Worm (Caenorhabditis elegans) whole organism, L4 larva: ENCODE results near the gene R05D3.8.

Experiments
- F37D6.2 ChIP-seq: sonication (generic microtip); optimal IDR thresholded peaks from 2 replicates; lab custom pipeline; 2016; ENCODE audit warnings: mild to moderate bottlenecking, missing genetic modification characterization, missing compliant biosample characterization
- F49E8.2 ChIP-seq: sonication (generic microtip); optimal IDR thresholded peaks from 2 replicates; lab custom pipeline; 2016; ENCODE audit warnings: missing compliant biosample characterization, mild to moderate bottlenecking, missing genetic modification characterization, borderline replicate concordance
- T20F7.1 ChIP-seq: fragments of 200-800 bp; sonication (Bioruptor generic); optimal IDR thresholded peaks from 2 replicates; lab custom pipeline; 2018; ENCODE audit warnings: mild to moderate bottlenecking, missing genetic modification characterization, missing compliant biosample characterization
- T26A8.4 ChIP-seq: fragments of 200-800 bp; sonication (Bioruptor generic); IDR thresholded peaks from 2 replicates; pipeline ENCODE4 v1.3.6; 2022; ENCODE audit warnings: missing genetic modification characterization, missing compliant biosample characterization
- ZK546.5 ChIP-seq, 2 experiments: sonication (generic microtip); optimal IDR thresholded peaks; 2 replicates each; lab custom pipeline; 2017; ENCODE audit warnings: missing biosample characterization in 2 of 2, missing genetic modification characterization in 2 of 2
- aha-1 ChIP-seq: fragments of 150-350 bp; peaks from one replicate; lab custom pipeline; 2014; ENCODE audit warnings: missing biosample characterization, missing genetic modification characterization
- ama-1 ChIP-seq: fragments of 150-350 bp; optimal IDR thresholded peaks from 2 replicates; lab custom pipeline; 2014; ENCODE audit warnings: inconsistent platforms, mixed read lengths
- arid-1 ChIP-seq: fragments of 200-800 bp; sonication (Bioruptor generic); conservative IDR thresholded peaks from 2 replicates; pipeline ENCODE4 v1.3.6; 2022; ENCODE audit warnings: missing genetic modification reagents, missing genetic modification characterization, missing compliant biosample characterization
- attf-4 ChIP-seq: sonication (generic microtip); optimal IDR thresholded peaks from 3 replicates; lab custom pipeline; 2017; ENCODE audit warnings: missing biosample characterization, missing genetic modification characterization
- ceh-44 ChIP-seq: fragments of 200-800 bp; sonication (Bioruptor generic); IDR thresholded peaks from 2 replicates; pipeline ENCODE4 v1.3.6; 2022; ENCODE audit warnings: missing genetic modification reagents, missing genetic modification characterization, missing compliant biosample characterization
- ceh-62 ChIP-seq: sonication (generic microtip); optimal IDR thresholded peaks from 2 replicates; lab custom pipeline; 2017; ENCODE audit warnings: missing biosample characterization, missing genetic modification characterization
- cey-2 ChIP-seq: sonication (generic microtip); optimal IDR thresholded peaks from 3 replicates; lab custom pipeline; 2017; ENCODE audit warnings: missing genetic modification characterization, mild to moderate bottlenecking, missing compliant biosample characterization, antibody characterized with exemption, borderline replicate concordance; ENCODE audit not compliant: insufficient read depth
- daf-16 ChIP-seq, 3 experiments: sonication (generic microtip); optimal IDR thresholded peaks; 2 replicates each; lab custom pipeline; 2016 to 2017; ENCODE audit warnings: missing genetic modification characterization in 3 of 3, missing genetic modification reagents in 3 of 3, mild to moderate bottlenecking in 2 of 3, missing compliant biosample characterization in 2 of 3, missing biosample characterization in 1 of 3, moderate library complexity in 1 of 3
- daf-8 ChIP-seq: fragments of 200-800 bp; sonication (Bioruptor generic); IDR thresholded peaks from 2 replicates; pipeline ENCODE4 v1.3.6; 2022; ENCODE audit warnings: missing genetic modification characterization, missing compliant biosample characterization
- dmd-6 ChIP-seq: fragments of 200-800 bp; sonication (Bioruptor generic); IDR thresholded peaks from 2 replicates; pipeline ENCODE4 v1.3.6; 2022; ENCODE audit warnings: missing genetic modification reagents, missing genetic modification characterization, missing compliant biosample characterization
- duxl-1 ChIP-seq: sonication (generic microtip); optimal IDR thresholded peaks from 2 replicates; lab custom pipeline; 2016; ENCODE audit warnings: mild to moderate bottlenecking, missing genetic modification characterization, moderate library complexity, missing compliant biosample characterization; ENCODE audit not compliant: poor library complexity
- dve-1 ChIP-seq: sonication (generic microtip); optimal IDR thresholded peaks from 2 replicates; lab custom pipeline; 2017; ENCODE audit warnings: antibody characterized with exemption, mild to moderate bottlenecking, missing genetic modification characterization, missing compliant biosample characterization; ENCODE audit not compliant: insufficient read depth
- gei-8 ChIP-seq: fragments of 200-800 bp; sonication (Bioruptor generic); optimal IDR thresholded peaks from 2 replicates; lab custom pipeline; 2018; ENCODE audit warnings: mild to moderate bottlenecking, missing genetic modification characterization, missing compliant biosample characterization
- hif-1 ChIP-seq, 2 experiments: sonication (generic microtip); optimal IDR thresholded peaks; 2 replicates each; lab custom pipeline; 2016 to 2017; ENCODE audit warnings: missing compliant biosample characterization in 2 of 2, missing genetic modification characterization in 2 of 2, missing genetic modification reagents in 2 of 2, missing genotype in 2 of 2, mild to moderate bottlenecking in 1 of 2
- hlh-11 ChIP-seq: fragments of 200-800 bp; sonication (Bioruptor generic); optimal IDR thresholded peaks from 2 replicates; lab custom pipeline; 2018; ENCODE audit warnings: mild to moderate bottlenecking, missing genetic modification characterization, missing compliant biosample characterization
- lim-7 ChIP-seq: fragments of 200-800 bp; sonication (Bioruptor generic); IDR thresholded peaks from 2 replicates; pipeline ENCODE4 v1.3.6; 2022; ENCODE audit warnings: missing genetic modification characterization, missing compliant biosample characterization
- lin-15B ChIP-seq: fragments of 150-350 bp; sonication (generic microtip); optimal IDR thresholded peaks from 3 replicates; lab custom pipeline; 2014; ENCODE audit warnings: missing biosample characterization, missing genetic modification characterization
- lin-29 ChIP-seq: fragments of 200-800 bp; sonication (Bioruptor generic); IDR thresholded peaks from 2 replicates; pipeline ENCODE4 v1.3.6; 2022; ENCODE audit warnings: missing genetic modification reagents, missing genetic modification characterization, missing compliant biosample characterization
- lsy-2 ChIP-seq, 2 experiments: fragments of 150-350 bp in 1 of 2; sonication (generic microtip) in 1 of 2; optimal IDR thresholded peaks; 2 replicates each; lab custom pipeline; 2014 to 2017; ENCODE audit warnings: missing biosample characterization in 2 of 2, missing genetic modification characterization in 2 of 2
- mdl-1 ChIP-seq, 2 experiments: fragments of 150-350 bp in 1 of 2; sonication (generic microtip) in 1 of 2; optimal IDR thresholded peaks; 2 replicates each; lab custom pipeline; 2014 to 2017; ENCODE audit warnings: missing biosample characterization in 2 of 2, missing genetic modification characterization in 2 of 2
- mdt-29 ChIP-seq: fragments of 200-800 bp; sonication (Bioruptor generic); IDR thresholded peaks from 2 replicates; pipeline ENCODE4 v1.3.6; 2022; ENCODE audit warnings: missing genetic modification reagents, missing genetic modification characterization, missing compliant biosample characterization
- mep-1 ChIP-seq: fragments of 150-350 bp; sonication (generic microtip); optimal IDR thresholded peaks from 3 replicates; lab custom pipeline; 2014; ENCODE audit warnings: missing biosample characterization, missing genetic modification characterization
- mes-2 ChIP-seq: sonication (generic microtip); optimal IDR thresholded peaks from 2 replicates; lab custom pipeline; 2016; ENCODE audit warnings: missing genotype, mild to moderate bottlenecking, missing genetic modification characterization, missing compliant biosample characterization; ENCODE audit not compliant: poor library complexity, severe bottlenecking
- nhr-11 ChIP-seq: fragments of 150-350 bp; optimal IDR thresholded peaks from 2 replicates; lab custom pipeline; 2014; ENCODE audit warnings: missing biosample characterization, missing genetic modification characterization
- nhr-111 ChIP-seq: fragments of 200-800 bp; sonication (Bioruptor generic); optimal IDR thresholded peaks from 2 replicates; lab custom pipeline; 2018; ENCODE audit warnings: mild to moderate bottlenecking, missing genetic modification characterization, missing compliant biosample characterization
- nhr-237 ChIP-seq: sonication (generic microtip); optimal IDR thresholded peaks from 2 replicates; lab custom pipeline; 2017; ENCODE audit warnings: missing biosample characterization, missing genetic modification characterization
- nhr-25 ChIP-seq: sonication (generic microtip); optimal IDR thresholded peaks from 2 replicates; lab custom pipeline; 2017; ENCODE audit warnings: missing genetic modification characterization, mild to moderate bottlenecking, missing compliant biosample characterization, antibody characterized with exemption, moderate library complexity, borderline replicate concordance; ENCODE audit not compliant: insufficient read depth
- nhr-28 ChIP-seq: fragments of 150-350 bp; optimal IDR thresholded peaks from 2 replicates; lab custom pipeline; 2014; ENCODE audit warnings: missing biosample characterization, missing genetic modification characterization
- nhr-48 ChIP-seq: sonication (generic microtip); optimal IDR thresholded peaks from 2 replicates; lab custom pipeline; 2016; ENCODE audit warnings: mild to moderate bottlenecking, missing genetic modification characterization, missing compliant biosample characterization
- pha-4 ChIP-seq, 2 experiments: fragments of 150-350 bp in 1 of 2; fragments of 200-800 bp in 1 of 2; sonication (Bioruptor generic) in 1 of 2; IDR thresholded peaks in 1 of 2; optimal IDR thresholded peaks in 1 of 2; 2 replicates each; pipeline versions ENCODE4 v1.3.6 to Lab custom; 2014 to 2022; ENCODE audit warnings: missing genetic modification characterization in 2 of 2, missing genetic modification reagents in 2 of 2, missing biosample characterization in 1 of 2, missing compliant biosample characterization in 1 of 2
- php-3 ChIP-seq: fragments of 200-800 bp; sonication (Bioruptor generic); IDR thresholded peaks from 2 replicates; pipeline ENCODE4 v1.3.6; 2022; ENCODE audit warnings: missing genetic modification reagents, missing genetic modification characterization, missing compliant biosample characterization
- sdz-12 ChIP-seq: fragments of 200-800 bp; sonication (Bioruptor generic); optimal IDR thresholded peaks from 2 replicates; lab custom pipeline; 2018; ENCODE audit warnings: mild to moderate bottlenecking, missing genetic modification characterization, missing compliant biosample characterization
- set-16 ChIP-seq: fragments of 200-800 bp; sonication (Bioruptor generic); IDR thresholded peaks from 2 replicates; pipeline ENCODE4 v1.3.6; 2022; ENCODE audit warnings: missing genetic modification reagents, missing genetic modification characterization, missing compliant biosample characterization
- spr-3 ChIP-seq: fragments of 200-800 bp; sonication (Bioruptor generic); optimal IDR thresholded peaks from 2 replicates; lab custom pipeline; 2018; ENCODE audit warnings: mild to moderate bottlenecking, missing genetic modification characterization, missing compliant biosample characterization
- unc-39 ChIP-seq: sonication (generic microtip); optimal IDR thresholded peaks from 2 replicates; lab custom pipeline; 2017; ENCODE audit warnings: missing biosample characterization, missing genetic modification characterization
- zag-1 ChIP-seq: fragments of 150-350 bp; optimal IDR thresholded peaks from 2 replicates; lab custom pipeline; 2014; ENCODE audit warnings: missing biosample characterization, missing genetic modification characterization
- zfp-3 ChIP-seq: fragments of 200-800 bp; sonication (Bioruptor generic); conservative IDR thresholded peaks from 2 replicates; pipeline ENCODE4 v1.3.6; 2022; ENCODE audit warnings: missing genetic modification reagents, missing genetic modification characterization, missing compliant biosample characterization
- zip-2 ChIP-seq: fragments of 150-350 bp; optimal IDR thresholded peaks from 2 replicates; lab custom pipeline; 2014; ENCODE audit warnings: missing biosample characterization, missing genetic modification characterization

The R05D3.8 gene

DNA sequence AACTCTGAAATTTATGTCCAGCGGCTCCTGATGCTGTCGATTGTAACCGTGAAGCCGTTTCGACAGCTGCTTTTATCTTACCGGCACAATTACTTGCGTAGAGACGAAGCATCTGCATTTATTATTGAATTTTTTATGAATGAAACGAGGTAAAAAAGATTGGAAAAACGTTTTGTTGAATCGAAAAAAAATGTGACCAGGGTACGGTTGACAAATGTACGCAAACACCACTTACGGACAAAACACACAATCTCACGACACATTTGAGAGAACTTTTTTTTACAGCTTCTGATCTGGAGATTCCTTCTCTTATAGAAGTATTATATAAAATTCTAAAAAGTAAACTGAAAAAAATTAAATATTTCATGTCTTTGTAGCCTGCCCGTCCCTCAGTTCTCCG, 26.3 kb downstream of the R05D3.8 start, which contains the start of the genes mrps-18A and ZC262.2 (continued):
- TF ChIP-seq hif-1 (tag; optimal IDR thresholded peaks at IDR 0.05; lab: Kevin White, UChicago) (no peak), ama-1 (lab: Kevin White, UChicago) (no peak), lin-29 (GFP tag; lab: Robert Waterston, UW) (no peak), mdt-29 (GFP tag; lab: Robert Waterston, UW) (no peak), unc-39 (tag; lab: Kevin White, UChicago) (no peak), nhr-237 (no peak), mdl-1 (tag; optimal IDR thresholded peaks at IDR 0.05; lab: Kevin White, UChicago) (no peak), zag-1 (no peak), set-16 (no peak), sdz-12 (GFP tag; lab: Kevin White, UChicago) (no peak), nhr-48 (tag; lab: Kevin White, UChicago) (no peak), F37D6.2 (tag; lab: Kevin White, UChicago) (no peak), attf-4 (tag; lab: Kevin White, UChicago) (no peak), cey-2 (tag; lab: Kevin White, UChicago) (no peak), mep-1 (tag; lab: Kevin White, UChicago) (peak; percentile 6), lin-15B (tag; lab: Kevin White, UChicago) (no peak), spr-3 (GFP tag; lab: Kevin White, UChicago) (no peak), nhr-25 (tag; lab: Kevin White, UChicago) (no peak), ceh-62 (tag; lab: Kevin White, UChicago) (no peak), duxl-1 (tag; lab: Kevin White, UChicago) (no peak), dve-1 (tag; lab: Kevin White, UChicago) (no peak), mes-2 (peak; percentile 57), F49E8.2 (tag; lab: Kevin White, UChicago) (no peak), lsy-2 (tag; optimal IDR thresholded peaks at IDR 0.05; lab: Kevin White, UChicago) (peak; percentile 22 to 97), dmd-6 (GFP tag; lab: Robert Waterston, UW) (no peak), gei-8 (GFP tag; lab: Kevin White, UChicago) (no peak), daf-16 (GFP tag; optimal IDR thresholded peaks at IDR 0.05; lab: Kevin White, UChicago) (no peak), daf-16 (tag; optimal IDR thresholded peaks at IDR 0.05; lab: Kevin White, UChicago) (peak; percentile 40), T20F7.1 (GFP tag; lab: Kevin White, UChicago) (no peak), ceh-44 (GFP tag; lab: Robert Waterston, UW) (no peak)

DNA sequence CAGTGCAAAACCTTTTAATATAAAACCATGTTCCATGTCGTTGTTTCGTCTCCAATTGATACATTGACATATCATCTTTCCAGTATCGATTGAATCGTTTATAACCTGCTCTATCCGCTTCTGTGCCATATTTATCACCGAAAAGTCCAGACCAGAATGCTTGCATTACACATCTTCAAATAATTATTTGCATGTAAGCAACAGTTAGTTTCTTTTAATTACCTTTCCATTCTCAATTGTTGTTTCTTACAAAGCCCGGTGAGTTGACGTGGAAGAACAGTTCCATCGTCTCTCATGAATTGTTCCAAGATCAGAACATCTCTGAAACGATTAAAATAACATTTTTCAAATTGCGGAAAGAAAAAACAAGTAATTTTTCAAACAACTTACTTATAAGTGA, 26.9 kb downstream of the R05D3.8 start, which contains the start of gene iglr-2:
Gene iglr-2 (minus strand): TSS at position 101 of the 400 bp plus-strand sequence.
- TF ChIP-seq arid-1 (GFP tag; lab: Robert Waterston, UW) (no peak), aha-1 (tag; lab: Kevin White, UChicago) (peak; percentile 30)
- TF ChIP-seq, all 104 proteins: peak for 1

DNA sequence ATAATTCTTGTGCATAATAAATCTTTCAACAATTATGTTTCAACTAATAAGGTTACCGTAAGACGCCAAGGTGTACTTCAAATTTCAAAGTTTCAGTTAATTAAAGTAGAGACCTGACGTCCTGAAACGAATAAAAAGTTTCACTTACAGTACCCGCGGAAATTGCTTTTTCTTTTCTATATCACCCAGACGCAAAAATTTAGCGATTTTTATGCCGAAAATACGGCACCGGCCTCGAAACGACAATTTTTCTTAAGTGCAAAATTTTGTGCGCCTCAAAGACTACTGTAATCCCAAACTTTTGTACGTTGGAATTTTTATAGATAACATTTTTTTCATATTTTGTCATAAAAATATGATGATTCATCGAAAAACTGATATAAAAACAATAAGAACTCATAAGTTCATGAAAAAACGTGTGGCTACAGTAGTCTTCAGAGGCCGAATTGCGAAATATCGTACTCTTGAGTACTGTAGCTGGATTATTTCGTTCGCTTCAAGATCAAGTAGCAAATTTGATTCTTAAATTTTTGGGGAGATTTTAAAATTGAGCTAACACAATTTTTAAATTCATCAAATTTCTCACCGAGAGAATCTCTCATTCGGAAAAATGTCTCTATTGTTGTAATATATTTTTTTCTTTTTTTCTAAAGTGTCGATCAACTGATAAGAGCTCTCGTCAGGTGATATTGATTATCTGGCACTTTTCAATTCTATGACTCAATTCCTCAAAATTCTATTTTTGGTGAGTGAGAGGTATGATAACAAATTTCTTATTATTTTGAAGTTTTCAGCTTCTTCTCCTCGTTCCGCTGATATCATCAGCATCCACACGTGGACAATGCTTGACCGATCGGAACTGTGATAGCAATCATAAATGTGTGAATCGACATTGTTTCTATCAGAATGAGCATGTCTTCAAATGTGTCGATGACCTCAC, 32.3 kb downstream of the R05D3.8 start, which contains the start of gene ZC262.13:
Gene ZC262.13 (plus strand): TSS at position 641 of the 940 bp plus-strand sequence.
- TF ChIP-seq mes-2: peak; percentile 11
- no peak for TF ChIP-seq lim-7 (GFP tag; lab: Robert Waterston, UW)
- TF ChIP-seq T26A8.4 (GFP tag; lab: Robert Waterston, UW): peak; percentile 25; the same call in 1 of the 2 replicates
- TF ChIP-seq pha-4 (GFP tag; IDR thresholded peaks at IDR 0.05; lab: Robert Waterston, UW): peak; percentile 12; the same call in 1 of the 2 replicates
- no peak for TF ChIP-seq pha-4 (tag; optimal IDR thresholded peaks at IDR 0.05; lab: Kevin White, UChicago)
- TF ChIP-seq nhr-28 (tag; lab: Kevin White, UChicago): peak; percentile 17
- no peak for TF ChIP-seq zip-2
- TF ChIP-seq dmd-6 (GFP tag; lab: Robert Waterston, UW): peak; percentile 74
- TF ChIP-seq hlh-11 (tag; lab: Kevin White, UChicago): peak; percentile 55
- TF ChIP-seq php-3 (GFP tag; lab: Robert Waterston, UW): peak; percentile 12; the same call in 1 of the 2 replicates
- peak; percentile 13 for TF ChIP-seq aha-1 (tag; lab: Kevin White, UChicago)
- TF ChIP-seq dve-1 (tag; lab: Kevin White, UChicago): peak; percentile 82
- no peak for TF ChIP-seq nhr-11
- 0 out of 2 replicates have a peak, but pooled peaks have one; percentile 58 for TF ChIP-seq zfp-3 (GFP tag; lab: Robert Waterston, UW)
- TF ChIP-seq nhr-111 (GFP tag; lab: Kevin White, UChicago): no peak
- TF ChIP-seq nhr-48 (tag; lab: Kevin White, UChicago): peak; percentile 2
- TF ChIP-seq ZK546.5 (tag; optimal IDR thresholded peaks at IDR 0.05; lab: Kevin White, UChicago): no peak
- no peak for TF ChIP-seq daf-8 (GFP tag; lab: Robert Waterston, UW)
